Fruit fly (Drosophila melanogaster): ENCODE data around the gene Cpr72Ea.

Cpr72Ea gene

dm6 chr3L:16351770-16352429 is 10.5 kb upstream of the Cpr72Ea start, which contains the start of the genes Golgin104 and Tcs3 (continued):
- no peak for TF ChIP-seq ara (GFP tag; IDR thresholded peaks at IDR 0.05)
- TF ChIP-seq ranshi (GFP tag; IDR thresholded peaks at IDR 0.05): no peak
- no peak for TF ChIP-seq sna (GFP tag; IDR thresholded peaks at IDR 0.05; ENCODE audit: partially characterized antibody)
- TF ChIP-seq Oli (tag; optimal IDR thresholded peaks at IDR 0.05): no peak
- peak; percentile 30 for TF ChIP-seq CG17186 (GFP tag; optimal IDR thresholded peaks at IDR 0.05)
- no peak for TF ChIP-seq Fer2 (tag; optimal IDR thresholded peaks at IDR 0.05)
- no peak for TF ChIP-seq zen2 (GFP tag; IDR thresholded peaks at IDR 0.05; ENCODE audit: partially characterized antibody)
- no peak for TF ChIP-seq CG7745 (tag; optimal IDR thresholded peaks at IDR 0.05)
- peak; percentile 31 for TF ChIP-seq Myb (GFP tag; optimal IDR thresholded peaks at IDR 0.05)
- TF ChIP-seq CG14710 (tag; optimal IDR thresholded peaks at IDR 0.05): peak; percentile 30
- TF ChIP-seq Stat92E (GFP tag; optimal IDR thresholded peaks at IDR 0.05): peak in 1 of 3 experiments; percentile 80
- TF ChIP-seq sd (tag; optimal IDR thresholded peaks at IDR 0.05): no peak
- no peak for TF ChIP-seq CG9727 (GFP tag; optimal IDR thresholded peaks at IDR 0.05)
- no peak for TF ChIP-seq CG8089 (GFP tag; optimal IDR thresholded peaks at IDR 0.05)
- no peak for TF ChIP-seq PHDP (tag; optimal IDR thresholded peaks at IDR 0.05)
- TF ChIP-seq cato (GFP tag; optimal IDR thresholded peaks at IDR 0.05; ENCODE audit: borderline replicate concordance): no peak
- TF ChIP-seq nmo (GFP tag; optimal IDR thresholded peaks at IDR 0.05): peak; percentile 8
- no peak for TF ChIP-seq CG17359 (tag; optimal IDR thresholded peaks at IDR 0.05)
- TF ChIP-seq tgo (GFP tag; IDR thresholded peaks at IDR 0.05): no peak
- TF ChIP-seq CG10274 (GFP tag; optimal IDR thresholded peaks at IDR 0.05): no peak
- no peak for TF ChIP-seq CG14050 (GFP tag; IDR thresholded peaks at IDR 0.05)
- no peak for TF ChIP-seq Bgb (GFP tag; IDR thresholded peaks at IDR 0.05; ENCODE audit: partially characterized antibody)
- TF ChIP-seq CG16779 (GFP tag; IDR thresholded peaks at IDR 0.05): no peak
- no peak for TF ChIP-seq CG17612 (GFP tag; IDR thresholded peaks at IDR 0.05)
- 0 out of 3 replicates have a peak, but pooled peaks have one; percentile 21 for TF ChIP-seq otp (GFP tag; IDR thresholded peaks at IDR 0.05)
- TF ChIP-seq ewg (GFP tag; optimal IDR thresholded peaks at IDR 0.05): no peak
- no peak for TF ChIP-seq Deaf1 (tag; optimal IDR thresholded peaks at IDR 0.05)
- no peak for TF ChIP-seq CG1602 (GFP tag; optimal IDR thresholded peaks at IDR 0.05)
- no peak for TF ChIP-seq en (GFP tag; optimal IDR thresholded peaks at IDR 0.05)
- TF ChIP-seq Mad (GFP tag; optimal IDR thresholded peaks at IDR 0.05): no peak
- peak; percentile 21 for TF ChIP-seq BEAF-32 (GFP tag; optimal IDR thresholded peaks at IDR 0.05)
- TF ChIP-seq pb (GFP tag; optimal IDR thresholded peaks at IDR 0.05): no peak
- peak in 1 of 2 experiments; percentile 7 for TF ChIP-seq tll (GFP tag; optimal IDR thresholded peaks at IDR 0.05)
- no peak for TF ChIP-seq fd64A (GFP tag; optimal IDR thresholded peaks at IDR 0.05)
- no peak for TF ChIP-seq CG9876 (GFP tag; optimal IDR thresholded peaks at IDR 0.05)
- TF ChIP-seq peb (GFP tag; IDR thresholded peaks at IDR 0.05): no peak
- no peak for TF ChIP-seq CG10321 (GFP tag; IDR thresholded peaks at IDR 0.05)
- TF ChIP-seq Fer1 (GFP tag; optimal IDR thresholded peaks at IDR 0.05): no peak
- TF ChIP-seq CG7786 (GFP tag; optimal IDR thresholded peaks at IDR 0.05): no peak
- no peak for TF ChIP-seq dpn (GFP tag; optimal IDR thresholded peaks at IDR 0.05)
- TF ChIP-seq cas (GFP tag; IDR thresholded peaks at IDR 0.05): no peak
- TF ChIP-seq CG12155 (GFP tag; optimal IDR thresholded peaks at IDR 0.05): no peak
- no peak for TF ChIP-seq HLH54F (GFP tag; optimal IDR thresholded peaks at IDR 0.05)
- no peak for TF ChIP-seq slp2 (GFP tag; optimal IDR thresholded peaks at IDR 0.05)
- no peak for TF ChIP-seq ftz-f1 (GFP tag; optimal IDR thresholded peaks at IDR 0.05)
- peak; percentile 99 for TF ChIP-seq trem (tag; optimal IDR thresholded peaks at IDR 0.05)
- TF ChIP-seq Mes4 (GFP tag; optimal IDR thresholded peaks at IDR 0.05): no peak
- TF ChIP-seq B-H1 (GFP tag; IDR thresholded peaks at IDR 0.05): no peak
- TF ChIP-seq CG12236 (GFP tag; optimal IDR thresholded peaks at IDR 0.05): no peak
- TF ChIP-seq CG18764 (GFP tag; optimal IDR thresholded peaks at IDR 0.05): no peak
